Fruit fly (Drosophila melanogaster) whole organism, adult: ENCODE measurements around the gene Adgf-A.

Experiments used
- CG11617 ChIP-seq: fragments of 200-800 bp; sonication (Bioruptor generic); optimal IDR thresholded peaks from 2 replicates; lab custom pipeline; 2017; ENCODE audit warnings: mild to moderate bottlenecking, missing biosample characterization, missing genetic modification reagents, missing genetic modification characterization
- CG12768 ChIP-seq: fragments of 200-800 bp; sonication (Bioruptor generic); optimal IDR thresholded peaks from 2 replicates; lab custom pipeline; 2017; ENCODE audit warnings: missing biosample characterization, missing genetic modification characterization, mild to moderate bottlenecking, moderate library complexity, missing genetic modification reagents
- CG5204 ChIP-seq: fragments of 200-800 bp; sonication (Bioruptor generic); optimal IDR thresholded peaks from 2 replicates; lab custom pipeline; 2016; ENCODE audit warnings: missing biosample characterization, missing genetic modification characterization
- Crg-1 ChIP-seq: fragments of 200-800 bp; sonication (Bioruptor generic); optimal IDR thresholded peaks from 2 replicates; lab custom pipeline; 2016; ENCODE audit warnings: missing biosample characterization, missing genetic modification characterization
- Hr96 ChIP-seq: fragments of 200-800 bp; sonication (Bioruptor generic); optimal IDR thresholded peaks from 2 replicates; lab custom pipeline; 2016; ENCODE audit warnings: missing biosample characterization, missing genetic modification characterization
- Mnt ChIP-seq: fragments of 200-800 bp; sonication (Bioruptor generic); optimal IDR thresholded peaks from 2 replicates; lab custom pipeline; 2016; ENCODE audit warnings: missing biosample characterization, mild to moderate bottlenecking, missing genetic modification characterization
- bab1 ChIP-seq: fragments of 200-800 bp; sonication (Bioruptor generic); optimal IDR thresholded peaks from 3 replicates; lab custom pipeline; 2019; ENCODE audit warnings: missing biosample characterization, mild to moderate bottlenecking, missing genetic modification characterization, moderate library complexity
- cic ChIP-seq: fragments of 200-800 bp; sonication (Bioruptor generic); optimal IDR thresholded peaks from 2 replicates; lab custom pipeline; 2017; ENCODE audit warnings: missing biosample characterization, mild to moderate bottlenecking, missing genetic modification characterization, moderate library complexity
- cnc ChIP-seq, 2 experiments: fragments of >200 bp; optimal IDR thresholded peaks; 2 replicates each; lab custom pipeline; 2017
- kay ChIP-seq: fragments of 200-800 bp; sonication (Bioruptor generic); peaks from one replicate; lab custom pipeline; 2016; ENCODE audit warnings: missing biosample characterization, missing genetic modification characterization, borderline replicate concordance
- ovo ChIP-seq: fragments of 200-800 bp; sonication (Bioruptor generic); optimal IDR thresholded peaks from 2 replicates; lab custom pipeline; 2016; ENCODE audit warnings: missing biosample characterization, missing genetic modification characterization
- tj ChIP-seq: fragments of 200-800 bp; sonication (Bioruptor generic); optimal IDR thresholded peaks from 3 replicates; lab custom pipeline; 2017; ENCODE audit warnings: missing biosample characterization, mild to moderate bottlenecking, missing genetic modification characterization, moderate library complexity
- toe ChIP-seq: fragments of 200-800 bp; sonication (Bioruptor generic); optimal IDR thresholded peaks from 2 replicates; lab custom pipeline; 2016; ENCODE audit warnings: missing biosample characterization, missing genetic modification characterization

dm6 chr3L:17791495-17791894 lies 27.5 kb upstream of the Adgf-A start:
- TF ChIP-seq CG11617 (GFP tag; lab: Kevin White, UChicago) = no peak
- no peak for TF ChIP-seq kay (GFP tag; lab: Kevin White, UChicago)
- no peak for TF ChIP-seq Crg-1
- no peak for TF ChIP-seq cnc (optimal IDR thresholded peaks at IDR 0.05; lab: Kevin White, UChicago)
- TF ChIP-seq ovo = no peak
- no peak for TF ChIP-seq CG12768 (GFP tag; lab: Kevin White, UChicago)
- no peak for TF ChIP-seq toe
- no peak for TF ChIP-seq Hr96 (GFP tag; lab: Kevin White, UChicago)
- no peak for TF ChIP-seq Mnt (GFP tag; lab: Kevin White, UChicago)
- no peak for TF ChIP-seq tj
- no peak for TF ChIP-seq cic (GFP tag; lab: Kevin White, UChicago)
- TF ChIP-seq bab1 (GFP tag; lab: Kevin White, UChicago) = no peak
- no peak for TF ChIP-seq CG5204 (GFP tag; lab: Kevin White, UChicago)
